Fruit fly (Drosophila melanogaster): ENCODE data around the gene Es2.
A peak's percentile ranks its signal among the peaks of the same experiment; 100 is the strongest.

Es2 gene

DNA sequence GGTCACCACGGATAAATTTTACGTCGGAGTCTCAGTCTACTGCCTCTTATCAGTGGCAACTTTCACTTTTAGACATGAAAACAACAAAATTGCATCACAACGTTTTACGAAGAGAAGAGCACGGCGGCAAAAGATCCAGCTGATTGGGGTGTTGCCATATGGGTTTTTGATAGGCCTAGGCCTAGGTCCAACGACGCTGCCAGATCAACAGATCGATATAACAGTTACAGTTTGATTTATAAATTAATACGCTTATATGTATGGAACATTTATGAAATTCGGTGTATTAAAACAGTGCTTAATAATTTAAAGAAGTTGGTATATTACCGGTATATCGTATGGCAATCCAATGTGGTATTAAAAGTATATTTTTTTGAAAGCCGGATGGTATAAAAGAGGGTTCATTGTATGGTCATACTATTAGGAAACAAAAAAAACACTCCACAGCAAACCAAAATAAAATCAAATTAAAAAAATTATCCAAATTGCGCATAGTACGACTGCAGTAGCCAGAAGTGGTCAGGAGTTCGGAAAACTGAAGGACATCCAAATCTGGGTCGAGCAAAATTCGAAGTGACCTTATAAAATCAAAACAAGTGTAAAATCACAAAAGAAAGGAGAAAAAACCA, 24.5 kb upstream of the Es2 start, which contains the start of gene CG1440 (continued):
- TF ChIP-seq E2f2 (GFP tag; IDR thresholded peaks at IDR 0.05) (peak; percentile 70), CG43689 (GFP tag; IDR thresholded peaks at IDR 0.05) (no peak), CG6765 (GFP tag; optimal IDR thresholded peaks at IDR 0.05) (peak; percentile 48), CG31441 (GFP tag; IDR thresholded peaks at IDR 0.05) (no peak), slbo (GFP tag; IDR thresholded peaks at IDR 0.05) (peak; percentile 33; the same call in 1 of the 2 replicates), CG2116 (GFP tag; optimal IDR thresholded peaks at IDR 0.05) (peak; percentile 44)

DNA sequence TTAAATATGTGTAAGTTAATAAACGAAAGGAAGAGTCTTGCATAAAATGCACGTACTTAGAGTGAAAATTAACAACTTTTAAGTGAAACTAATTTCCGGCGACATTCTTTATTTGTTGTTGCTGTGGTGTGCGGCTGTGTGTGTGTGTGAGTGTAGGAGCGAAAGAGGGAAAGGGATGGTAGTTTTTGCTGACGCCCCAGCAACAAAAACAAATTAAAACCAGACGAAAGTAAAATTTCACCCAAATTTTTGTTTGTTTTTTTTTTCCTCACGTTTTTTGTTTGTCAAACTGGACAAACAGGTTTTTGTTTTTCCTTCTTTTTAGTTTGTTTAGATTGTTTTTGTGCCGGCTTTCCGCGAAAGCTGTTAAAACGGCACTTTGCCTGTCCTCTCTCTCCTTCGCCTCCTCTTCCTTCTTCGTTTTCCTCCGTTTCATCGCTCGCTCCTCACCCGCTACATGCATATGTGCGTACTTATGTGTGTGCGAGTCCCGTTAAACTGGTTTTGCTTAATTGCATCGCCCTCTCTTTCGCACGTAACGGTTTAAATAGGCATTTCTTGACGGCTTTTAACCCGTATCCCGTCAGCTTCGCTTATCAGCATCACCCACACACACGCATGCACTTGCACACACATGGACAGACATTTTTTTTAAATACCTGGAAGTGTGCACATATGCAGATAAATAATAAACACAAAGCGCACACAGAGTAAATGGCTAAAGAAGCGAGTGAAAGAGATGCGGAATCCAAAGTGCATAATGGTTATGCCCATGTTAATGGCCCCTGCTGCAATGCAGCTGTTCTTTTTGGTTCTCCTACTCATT, 23.8 kb upstream of the Es2 start, which contains the start of gene Miga:
Gene Miga (minus strand): TSS at position 536 of the 826 bp plus-strand sequence.
- no peak for TF ChIP-seq Hsf (GFP tag; optimal IDR thresholded peaks at IDR 0.05)
- no peak for TF ChIP-seq CG15514 (GFP tag; optimal IDR thresholded peaks at IDR 0.05)
- peak in 1 of 2 experiments; percentile 12 for TF ChIP-seq Eip74EF (GFP tag; optimal IDR thresholded peaks at IDR 0.05)
- TF ChIP-seq Myb (GFP tag; optimal IDR thresholded peaks at IDR 0.05): peak; percentile 2
- no peak for TF ChIP-seq fru (optimal IDR thresholded peaks at IDR 0.05)
- no peak for TF ChIP-seq knrl (GFP tag; IDR thresholded peaks at IDR 0.05; ENCODE audit: partially characterized antibody)
- no peak for TF ChIP-seq CG10274 (GFP tag; optimal IDR thresholded peaks at IDR 0.05)
- no peak for TF ChIP-seq CG6175 (GFP tag; IDR thresholded peaks at IDR 0.05)
- no peak for TF ChIP-seq Fer2 (tag; optimal IDR thresholded peaks at IDR 0.05)
- no peak for TF ChIP-seq CG8290 (GFP tag; optimal IDR thresholded peaks at IDR 0.05)
- TF ChIP-seq CG8290 (tag; optimal IDR thresholded peaks at IDR 0.05): no peak
- no peak for TF ChIP-seq Deaf1 (tag; optimal IDR thresholded peaks at IDR 0.05)
- no peak for TF ChIP-seq HLH4C (GFP tag; IDR thresholded peaks at IDR 0.05; ENCODE audit: partially characterized antibody)
- no peak for TF ChIP-seq CG12744 (GFP tag; optimal IDR thresholded peaks at IDR 0.05)
- TF ChIP-seq MESR4 (GFP tag; optimal IDR thresholded peaks at IDR 0.05): no peak
- peak; percentile 19 for TF ChIP-seq sqz (GFP tag; optimal IDR thresholded peaks at IDR 0.05)
- no peak for TF ChIP-seq sens-2 (GFP tag; IDR thresholded peaks at IDR 0.05)
- TF ChIP-seq trh (GFP tag; optimal IDR thresholded peaks at IDR 0.05): no peak
- no peak for TF ChIP-seq Mad (GFP tag; optimal IDR thresholded peaks at IDR 0.05)
- no peak for TF ChIP-seq crp (GFP tag; optimal IDR thresholded peaks at IDR 0.05)
- no peak for TF ChIP-seq CG2116 (GFP tag; optimal IDR thresholded peaks at IDR 0.05)
- no peak for TF ChIP-seq tna (GFP tag; IDR thresholded peaks at IDR 0.05; ENCODE audit: partially characterized antibody)
- no peak for TF ChIP-seq MBD-R2 (GFP tag; IDR thresholded peaks at IDR 0.05)
- TF ChIP-seq CG13775 (GFP tag; optimal IDR thresholded peaks at IDR 0.05): no peak
- TF ChIP-seq fu2 (GFP tag; optimal IDR thresholded peaks at IDR 0.05): no peak
- no peak for TF ChIP-seq sisA (GFP tag; IDR thresholded peaks at IDR 0.05)
- no peak for TF ChIP-seq CG14860 (GFP tag; IDR thresholded peaks at IDR 0.05; ENCODE audit: partially characterized antibody)
- TF ChIP-seq gfzf (GFP tag; optimal IDR thresholded peaks at IDR 0.05): no peak
- TF ChIP-seq tap (tag; optimal IDR thresholded peaks at IDR 0.05): no peak
- no peak for TF ChIP-seq jumu (GFP tag; optimal IDR thresholded peaks at IDR 0.05)
- TF ChIP-seq CG18011 (GFP tag; optimal IDR thresholded peaks at IDR 0.05): no peak
- TF ChIP-seq fd3F (GFP tag; optimal IDR thresholded peaks at IDR 0.05): no peak
- TF ChIP-seq YL-1 (GFP tag; optimal IDR thresholded peaks at IDR 0.05): no peak
- TF ChIP-seq Awh (GFP tag; IDR thresholded peaks at IDR 0.05): no peak
- no peak for TF ChIP-seq luna (GFP tag; optimal IDR thresholded peaks at IDR 0.05)
- TF ChIP-seq CG7928 (GFP tag; optimal IDR thresholded peaks at IDR 0.05): no peak
- no peak for TF ChIP-seq cwo (GFP tag; optimal IDR thresholded peaks at IDR 0.05)
- TF ChIP-seq CG14965 (GFP tag; optimal IDR thresholded peaks at IDR 0.05; ENCODE audit: borderline replicate concordance): no peak
- TF ChIP-seq Blimp-1 (GFP tag; optimal IDR thresholded peaks at IDR 0.05): peak; percentile 91
- TF ChIP-seq dm (GFP tag; optimal IDR thresholded peaks at IDR 0.05): no peak
- TF ChIP-seq pros (GFP tag; optimal IDR thresholded peaks at IDR 0.05): peak; percentile 72
- no peak for TF ChIP-seq disco-r (GFP tag; optimal IDR thresholded peaks at IDR 0.05)
